Worm (Caenorhabditis elegans) whole organism, young adult: ENCODE results near the gene npp-18.

Experiments
- B0035.1 ChIP-seq: sonication (generic microtip); optimal IDR thresholded peaks from 2 replicates; lab custom pipeline; 2016; ENCODE audit warnings: missing genetic modification characterization, mild to moderate bottlenecking, missing compliant biosample characterization, missing genotype, missing genetic modification reagents
- B0336.3 ChIP-seq: fragments of 200-800 bp; sonication (Bioruptor generic); IDR thresholded peaks from 2 replicates; pipeline ENCODE4 v1.3.6; 2022; ENCODE audit warnings: missing genetic modification characterization, missing compliant biosample characterization
- C17E4.6 ChIP-seq: fragments of 200-800 bp; sonication (Bioruptor generic); IDR thresholded peaks from 2 replicates; pipeline ENCODE4 v1.3.6; 2022; ENCODE audit warnings: missing genetic modification reagents, missing genetic modification characterization, missing compliant biosample characterization
- D2030.7 ChIP-seq: fragments of 200-800 bp; sonication (Bioruptor generic); IDR thresholded peaks from 2 replicates; pipeline ENCODE4 v1.3.6; 2022; ENCODE audit warnings: missing genetic modification reagents, missing genetic modification characterization, missing compliant biosample characterization
- F23B12.7 ChIP-seq: sonication (generic microtip); optimal IDR thresholded peaks from 2 replicates; lab custom pipeline; 2017; ENCODE audit warnings: missing genetic modification characterization, mild to moderate bottlenecking, missing compliant biosample characterization, antibody characterized with exemption, moderate library complexity; ENCODE audit not compliant: insufficient read depth
- F39B2.1 ChIP-seq: fragments of 200-800 bp; sonication (Bioruptor generic); IDR thresholded peaks from 2 replicates; pipeline ENCODE4 v1.3.6; 2022; ENCODE audit warnings: missing genetic modification reagents, missing genetic modification characterization, missing compliant biosample characterization
- F49E8.2 ChIP-seq: sonication (generic microtip); optimal IDR thresholded peaks from 3 replicates; lab custom pipeline; 2017; ENCODE audit warnings: missing genetic modification characterization, mild to moderate bottlenecking, missing compliant biosample characterization, antibody characterized with exemption, moderate library complexity; ENCODE audit not compliant: insufficient read depth
- F52B5.7 ChIP-seq: sonication (generic microtip); optimal IDR thresholded peaks from 2 replicates; lab custom pipeline; 2016; ENCODE audit warnings: mild to moderate bottlenecking, missing genetic modification characterization, missing compliant biosample characterization
- F57A8.1 ChIP-seq: fragments of 200-800 bp; sonication (Bioruptor generic); optimal IDR thresholded peaks from 2 replicates; lab custom pipeline; 2018; ENCODE audit warnings: mild to moderate bottlenecking, missing genetic modification characterization, moderate library complexity, missing compliant biosample characterization
- F57C9.4 ChIP-seq: sonication (generic microtip); optimal IDR thresholded peaks from 2 replicates; lab custom pipeline; 2017; ENCODE audit warnings: mild to moderate bottlenecking, missing genetic modification characterization, missing compliant biosample characterization
- K12H6.12 ChIP-seq: fragments of 200-800 bp; sonication (Bioruptor generic); optimal IDR thresholded peaks from 2 replicates; lab custom pipeline; 2018; ENCODE audit warnings: mild to moderate bottlenecking, missing genetic modification characterization, missing compliant biosample characterization
- T26A5.8 ChIP-seq: sonication (generic microtip); optimal IDR thresholded peaks from 2 replicates; lab custom pipeline; 2016; ENCODE audit warnings: missing genetic modification characterization, missing compliant biosample characterization
- Y53G8AR.9 ChIP-seq: fragments of 200-800 bp; sonication (Bioruptor generic); conservative IDR thresholded peaks from 2 replicates; pipeline ENCODE4 v1.3.6; 2022; ENCODE audit warnings: missing genetic modification reagents, missing genetic modification characterization, missing compliant biosample characterization
- Y95B8A.8 ChIP-seq: fragments of 200-800 bp; sonication (Bioruptor generic); IDR thresholded peaks from 2 replicates; pipeline ENCODE4 v1.3.6; 2022; ENCODE audit warnings: missing genetic modification reagents, missing genetic modification characterization, missing compliant biosample characterization
- ZK185.1 ChIP-seq: sonication (generic microtip); optimal IDR thresholded peaks from 2 replicates; lab custom pipeline; 2016; ENCODE audit warnings: mild to moderate bottlenecking, missing genetic modification characterization, missing compliant biosample characterization; ENCODE audit not compliant: poor library complexity, severe bottlenecking
- akir-1 ChIP-seq: fragments of 200-800 bp; sonication (Bioruptor generic); optimal IDR thresholded peaks from 2 replicates; lab custom pipeline; 2018; ENCODE audit warnings: mild to moderate bottlenecking, missing genetic modification characterization, moderate library complexity, missing compliant biosample characterization
- ama-1 ChIP-seq, 3 experiments: fragments of 150-350 bp in 1 of 3; sonication (generic microtip) in 2 of 3; optimal IDR thresholded peaks; 2 replicates each; lab custom pipeline; 2014 to 2018; ENCODE audit warnings: missing biosample characterization in 2 of 3, missing genetic modification characterization in 2 of 3, missing genetic modification reagents in 2 of 3
- aptf-2 ChIP-seq: fragments of 200-800 bp; sonication (Bioruptor generic); conservative IDR thresholded peaks from 2 replicates; pipeline ENCODE4 v1.3.6; 2022; ENCODE audit warnings: missing genetic modification reagents, missing genetic modification characterization, missing compliant biosample characterization
- atf-7 ChIP-seq: sonication (generic microtip); optimal IDR thresholded peaks from 2 replicates; lab custom pipeline; 2017; ENCODE audit warnings: mild to moderate bottlenecking, missing genetic modification characterization, missing compliant biosample characterization
- bed-1 ChIP-seq: fragments of 200-800 bp; sonication (Bioruptor generic); IDR thresholded peaks from 2 replicates; pipeline ENCODE4 v1.3.6; 2022; ENCODE audit warnings: missing genetic modification reagents, missing genetic modification characterization, missing compliant biosample characterization
- bed-2 ChIP-seq: fragments of 200-800 bp; sonication (Bioruptor generic); IDR thresholded peaks from 2 replicates; pipeline ENCODE4 v1.3.6; 2022; ENCODE audit warnings: missing genetic modification reagents, missing genetic modification characterization, missing compliant biosample characterization
- ccch-3 ChIP-seq: fragments of 200-800 bp; sonication (Bioruptor generic); optimal IDR thresholded peaks from 2 replicates; lab custom pipeline; 2018; ENCODE audit warnings: mild to moderate bottlenecking, missing genetic modification characterization, missing compliant biosample characterization
- ceh-91 ChIP-seq: fragments of 200-800 bp; sonication (Bioruptor generic); IDR thresholded peaks from 2 replicates; pipeline ENCODE4 v1.3.6; 2022; ENCODE audit warnings: missing genetic modification reagents, missing genetic modification characterization, missing compliant biosample characterization
- chd-7 ChIP-seq: sonication (generic microtip); optimal IDR thresholded peaks from 2 replicates; lab custom pipeline; 2016; ENCODE audit warnings: mild to moderate bottlenecking, missing genetic modification characterization, moderate library complexity, missing compliant biosample characterization
- die-1 ChIP-seq: sonication (generic microtip); optimal IDR thresholded peaks from 2 replicates; lab custom pipeline; 2016; ENCODE audit warnings: missing genotype, mild to moderate bottlenecking, missing genetic modification characterization, missing compliant biosample characterization
- dpl-1 ChIP-seq: fragments of 150-350 bp; optimal IDR thresholded peaks from 2 replicates; lab custom pipeline; 2014; ENCODE audit warnings: missing biosample characterization, missing genetic modification reagents, missing genetic modification characterization
- ets-4 ChIP-seq: fragments of 200-800 bp; sonication (Bioruptor generic); optimal IDR thresholded peaks from 2 replicates; lab custom pipeline; 2018; ENCODE audit warnings: mild to moderate bottlenecking, missing genetic modification characterization, missing compliant biosample characterization
- hmg-20 ChIP-seq: fragments of 200-800 bp; sonication (Bioruptor generic); IDR thresholded peaks from 2 replicates; pipeline ENCODE4 v1.3.6; 2022; ENCODE audit warnings: missing genetic modification reagents, missing genetic modification characterization, missing compliant biosample characterization
- let-607 ChIP-seq, 2 experiments: fragments of 200-800 bp in 1 of 2; sonication (Bioruptor generic) in 1 of 2; sonication (generic microtip) in 1 of 2; optimal IDR thresholded peaks; 2 replicates each; lab custom pipeline; 2016 to 2018; ENCODE audit warnings: mild to moderate bottlenecking in 2 of 2, missing compliant biosample characterization in 2 of 2, missing genetic modification characterization in 2 of 2, moderate library complexity in 2 of 2, missing genotype in 1 of 2
- lin-26 ChIP-seq: fragments of 200-800 bp; sonication (Bioruptor generic); IDR thresholded peaks from 2 replicates; pipeline ENCODE4 v1.3.6; 2022; ENCODE audit warnings: missing genetic modification reagents, missing genetic modification characterization, missing compliant biosample characterization
- madf-3 ChIP-seq: fragments of 200-800 bp; sonication (Bioruptor generic); IDR thresholded peaks from 2 replicates; pipeline ENCODE4 v1.3.6; 2022; ENCODE audit warnings: missing genetic modification reagents, missing genetic modification characterization, missing compliant biosample characterization
- mcd-1 ChIP-seq: fragments of 200-800 bp; sonication (Bioruptor generic); IDR thresholded peaks from 2 replicates; pipeline ENCODE4 v1.3.6; 2022; ENCODE audit warnings: missing genetic modification reagents, missing genetic modification characterization, missing compliant biosample characterization
- mes-4 ChIP-seq: sonication (generic microtip); optimal IDR thresholded peaks from 2 replicates; lab custom pipeline; 2016; ENCODE audit warnings: missing genotype, missing genetic modification characterization, missing compliant biosample characterization
- mxl-1 ChIP-seq: sonication (generic microtip); optimal IDR thresholded peaks from 2 replicates; lab custom pipeline; 2016; ENCODE audit warnings: missing genetic modification characterization, missing compliant biosample characterization
- nhr-179 ChIP-seq: sonication (generic microtip); optimal IDR thresholded peaks from 2 replicates; lab custom pipeline; 2016; ENCODE audit warnings: mild to moderate bottlenecking, missing genetic modification characterization, missing compliant biosample characterization
- nhr-90 ChIP-seq: sonication (generic microtip); optimal IDR thresholded peaks from 2 replicates; lab custom pipeline; 2016; ENCODE audit warnings: missing genotype, mild to moderate bottlenecking, missing genetic modification characterization, missing compliant biosample characterization
- pha-4 ChIP-seq: fragments of 150-350 bp; sonication (generic microtip); optimal IDR thresholded peaks from 2 replicates; lab custom pipeline; 2014; ENCODE audit warnings: missing biosample characterization, missing genetic modification reagents, missing genetic modification characterization
- rpc-1 ChIP-seq, 2 experiments: fragments of 150-350 bp in 1 of 2; sonication (generic microtip) in 1 of 2; optimal IDR thresholded peaks; 2 replicates each; lab custom pipeline; 2014 to 2018; ENCODE audit warnings: missing biosample characterization in 1 of 2, missing genetic modification characterization in 1 of 2, missing genetic modification reagents in 1 of 2, missing genotype in 1 of 2
- sdz-38 ChIP-seq: sonication (generic microtip); optimal IDR thresholded peaks from 2 replicates; lab custom pipeline; 2016; ENCODE audit warnings: missing genotype, missing genetic modification characterization, missing compliant biosample characterization
- snpc-3.4 ChIP-seq: sonication (generic microtip); optimal IDR thresholded peaks from 2 replicates; lab custom pipeline; 2017; ENCODE audit warnings: missing genetic modification characterization, mild to moderate bottlenecking, missing compliant biosample characterization, antibody characterized with exemption, moderate library complexity, missing genotype, missing genetic modification reagents
- tbp1 ChIP-seq: fragments of 200-800 bp; sonication (Bioruptor generic); optimal IDR thresholded peaks from 2 replicates; lab custom pipeline; 2018; ENCODE audit warnings: mild to moderate bottlenecking, missing genetic modification characterization, missing compliant biosample characterization
- tlf-1 ChIP-seq: fragments of 200-800 bp; sonication (Bioruptor generic); optimal IDR thresholded peaks from 2 replicates; lab custom pipeline; 2018; ENCODE audit warnings: mild to moderate bottlenecking, missing genetic modification characterization, missing compliant biosample characterization
- unc-130 ChIP-seq: sonication (generic microtip); optimal IDR thresholded peaks from 2 replicates; lab custom pipeline; 2016; ENCODE audit warnings: missing genetic modification reagents, missing genetic modification characterization, missing compliant biosample characterization
- xnd-1 ChIP-seq: sonication (generic microtip); optimal IDR thresholded peaks from 2 replicates; lab custom pipeline; 2016; ENCODE audit warnings: missing genotype, missing genetic modification reagents, missing genetic modification characterization, missing compliant biosample characterization
- zim-3 ChIP-seq: sonication (generic microtip); optimal IDR thresholded peaks from 2 replicates; lab custom pipeline; 2017; ENCODE audit warnings: mild to moderate bottlenecking, missing genetic modification characterization, moderate library complexity, missing compliant biosample characterization
- ztf-26 ChIP-seq: sonication (generic microtip); optimal IDR thresholded peaks from 2 replicates; lab custom pipeline; 2017; ENCODE audit warnings: missing genetic modification characterization, missing compliant biosample characterization
- ztf-28 ChIP-seq: fragments of 200-800 bp; sonication (Bioruptor generic); IDR thresholded peaks from 2 replicates; pipeline ENCODE4 v1.3.6; 2022; ENCODE audit warnings: missing genetic modification reagents, missing genetic modification characterization, missing compliant biosample characterization
- ztf-6 ChIP-seq: fragments of 200-800 bp; sonication (Bioruptor generic); IDR thresholded peaks from 2 replicates; pipeline ENCODE4 v1.3.6; 2022; ENCODE audit warnings: missing genetic modification reagents, missing genetic modification characterization, missing compliant biosample characterization

npp-18 gene

ce11 chrIII:13268856-13269255 lies 27.8 kb upstream of the npp-18 start, which contains the start of gene cpf-2:
Gene cpf-2, minus strand, starts transcription at chrIII:13268883.
- TF ChIP-seq nhr-179 (tag; lab: Kevin White, UChicago) (no peak), nhr-90 (tag; lab: Kevin White, UChicago) (no peak), ztf-6 (GFP tag; lab: Robert Waterston, UW) (0 out of 2 replicates have a peak, but pooled peaks have one; percentile 15), ccch-3 (GFP tag; lab: Kevin White, UChicago) (no peak), let-607 (tag; optimal IDR thresholded peaks at IDR 0.05; lab: Kevin White, UChicago) (peak in 1 of 2 experiments; percentile 51), snpc-3.4 (tag; lab: Kevin White, UChicago) (peak; percentile 45), D2030.7 (GFP tag; lab: Robert Waterston, UW) (0 out of 2 replicates have a peak, but pooled peaks have one; percentile 24), unc-130 (GFP tag; lab: Kevin White, UChicago) (peak; percentile 29), atf-7 (tag; lab: Kevin White, UChicago) (peak; percentile 48), tlf-1 (GFP tag; lab: Kevin White, UChicago) (peak; percentile 14), lin-26 (GFP tag; lab: Robert Waterston, UW) (0 out of 2 replicates have a peak, but pooled peaks have one; percentile 26), ceh-91 (GFP tag; lab: Robert Waterston, UW) (no peak), ztf-28 (GFP tag; lab: Robert Waterston, UW) (no peak), akir-1 (no peak), tbp1 (GFP tag; lab: Kevin White, UChicago) (peak; percentile 41), F52B5.7 (tag; lab: Kevin White, UChicago) (no peak), K12H6.12 (no peak), aptf-2 (GFP tag; lab: Robert Waterston, UW) (no peak), madf-3 (GFP tag; lab: Robert Waterston, UW) (peak; percentile 81; the same call in 1 of the 2 replicates), pha-4 (tag; lab: Kevin White, UChicago) (no peak), ZK185.1 (tag; lab: Kevin White, UChicago) (peak; percentile 55), B0336.3 (GFP tag; lab: Robert Waterston, UW) (peak; percentile 41; the same call in 1 of the 2 replicates), B0035.1 (tag; lab: Kevin White, UChicago) (no peak), F39B2.1 (GFP tag; lab: Robert Waterston, UW) (no peak), die-1 (no peak), bed-1 (no peak), rpc-1 (optimal IDR thresholded peaks at IDR 0.05; lab: Kevin White, UChicago) (peak; percentile 52), rpc-1 (tag; optimal IDR thresholded peaks at IDR 0.05; lab: Kevin White, UChicago) (no peak), sdz-38 (tag; lab: Kevin White, UChicago) (no peak), ztf-26 (tag; lab: Kevin White, UChicago) (peak; percentile 22), mxl-1 (tag; lab: Kevin White, UChicago) (no peak), F23B12.7 (no peak), ets-4 (GFP tag; lab: Kevin White, UChicago) (no peak), dpl-1 (GFP tag; lab: Kevin White, UChicago) (no peak), bed-2 (no peak), F49E8.2 (tag; lab: Kevin White, UChicago) (peak; percentile 17), zim-3 (no peak), chd-7 (tag; lab: Kevin White, UChicago) (peak; percentile 13), ama-1 (optimal IDR thresholded peaks at IDR 0.05; lab: Kevin White, UChicago) (no peak), ama-1 (GFP tag; optimal IDR thresholded peaks at IDR 0.05; lab: Kevin White, UChicago) (peak in 1 of 2 experiments; percentile 34), C17E4.6 (GFP tag; lab: Robert Waterston, UW) (no peak), hmg-20 (no peak), mcd-1 (GFP tag; lab: Robert Waterston, UW) (peak; percentile 70), mes-4 (tag; lab: Kevin White, UChicago) (no peak), F57C9.4 (tag; lab: Kevin White, UChicago) (no peak), Y95B8A.8 (GFP tag; lab: Robert Waterston, UW) (no peak), Y53G8AR.9 (0 out of 2 replicates have a peak, but pooled peaks have one; percentile 29), T26A5.8 (tag; lab: Kevin White, UChicago) (no peak), F57A8.1 (no peak), xnd-1 (tag; lab: Kevin White, UChicago) (no peak)
